Fruit fly (Drosophila melanogaster) whole organism, larva: ENCODE measurements around the gene CG4066.

ENCODE experiments used
- noc ChIP-seq: fragments of 200-800 bp; sonication (Bioruptor generic); optimal IDR thresholded peaks from 3 replicates; lab custom pipeline; 2019; ENCODE audit warnings: missing biosample characterization, mild to moderate bottlenecking, missing genetic modification characterization, moderate library complexity

CG4066 gene

DNA sequence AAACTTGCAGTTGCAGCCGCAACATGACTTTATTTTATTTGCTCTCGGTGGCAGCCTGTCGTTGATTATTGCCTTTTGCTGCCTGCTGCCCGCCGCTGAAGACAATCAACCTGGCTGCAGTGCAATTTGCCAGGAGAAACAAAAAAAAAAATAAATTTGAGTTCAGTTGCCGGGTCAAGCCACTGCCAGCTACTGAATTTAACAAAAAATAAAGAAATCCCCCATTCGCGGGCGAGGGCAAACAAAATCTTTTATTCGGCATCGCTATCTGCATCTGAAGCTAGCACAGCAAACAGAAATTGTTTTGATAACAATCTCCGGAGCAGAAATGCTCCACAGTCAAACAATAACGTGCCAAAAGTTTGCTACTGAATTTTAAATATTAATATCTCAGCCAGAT lies 6.2 kb downstream of the CG4066 start:
- no peak for TF ChIP-seq noc (tag; lab: Kevin White, UChicago)

DNA sequence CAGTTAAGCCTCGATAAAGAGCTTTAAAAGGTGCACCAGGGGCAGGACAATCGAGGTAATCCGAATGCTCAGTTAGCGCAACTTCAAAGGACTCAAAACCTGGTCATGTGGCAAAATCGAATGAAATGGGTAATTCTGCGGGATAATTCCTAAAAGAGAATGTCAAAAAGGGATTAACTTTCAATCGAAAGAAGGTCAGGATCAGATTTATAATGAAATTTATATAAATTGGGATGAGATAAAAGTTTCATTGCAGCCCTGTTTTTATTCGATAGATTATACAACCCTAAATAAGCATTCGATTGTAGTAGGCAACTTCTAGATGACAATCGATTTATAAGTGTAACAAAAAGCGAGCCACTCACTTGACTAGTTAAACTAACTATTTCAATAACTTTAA lies 12.1 kb downstream of the CG4066 start, which contains the start of gene CG10013:
CG10013 (plus strand) TSS at position 301 of the 400 bp plus-strand sequence.
- TF ChIP-seq noc (tag; lab: Kevin White, UChicago) = no peak

dm6 chr3R:12326855-12327254 lies 15.7 kb downstream of the CG4066 start:
- TF ChIP-seq noc (tag; lab: Kevin White, UChicago) = no peak

- TF ChIP-seq noc (tag; lab: Kevin White, UChicago) = no peak
Measured at dm6 chr3R:12329827-12330226, 18.7 kb downstream of the CG4066 start.

dm6 chr3R:12341374-12341773 lies 30.2 kb downstream of the CG4066 start, which contains the start of gene Sgsf:
TSS of gene Sgsf (plus strand) at chr3R:12341674.
- TF ChIP-seq noc (tag; lab: Kevin White, UChicago) = no peak

DNA sequence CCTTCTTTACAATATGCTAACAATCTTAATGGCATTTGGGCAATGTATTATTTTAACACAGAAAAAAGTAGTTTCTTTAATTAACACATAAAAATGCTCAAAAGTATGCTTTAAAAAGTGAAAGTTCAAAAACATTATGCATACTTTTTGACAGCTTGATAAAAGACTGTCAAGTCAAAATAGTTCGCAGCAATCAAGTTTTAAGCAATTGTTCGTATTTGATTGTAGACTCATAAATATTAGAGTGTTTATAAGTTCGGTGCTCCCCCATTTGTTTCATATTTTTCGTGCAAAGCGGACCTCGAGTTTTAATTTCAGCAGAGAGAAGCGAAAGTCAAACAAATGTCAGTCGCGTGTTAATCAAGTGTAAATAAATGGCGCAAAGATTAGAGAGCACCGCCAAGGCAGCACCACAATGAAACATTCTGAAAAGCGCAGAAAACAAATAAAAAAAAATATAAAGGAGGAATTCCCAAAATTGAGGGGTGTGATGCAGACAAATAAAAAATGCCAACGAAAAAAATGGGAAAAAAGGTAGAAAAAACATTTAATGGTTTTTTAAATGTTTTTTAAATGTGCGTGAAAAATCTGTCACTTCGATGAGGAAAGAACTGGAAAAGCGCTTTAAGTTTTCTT lies 33.9 kb downstream of the CG4066 start:
- no peak for TF ChIP-seq noc (tag; lab: Kevin White, UChicago)

DNA sequence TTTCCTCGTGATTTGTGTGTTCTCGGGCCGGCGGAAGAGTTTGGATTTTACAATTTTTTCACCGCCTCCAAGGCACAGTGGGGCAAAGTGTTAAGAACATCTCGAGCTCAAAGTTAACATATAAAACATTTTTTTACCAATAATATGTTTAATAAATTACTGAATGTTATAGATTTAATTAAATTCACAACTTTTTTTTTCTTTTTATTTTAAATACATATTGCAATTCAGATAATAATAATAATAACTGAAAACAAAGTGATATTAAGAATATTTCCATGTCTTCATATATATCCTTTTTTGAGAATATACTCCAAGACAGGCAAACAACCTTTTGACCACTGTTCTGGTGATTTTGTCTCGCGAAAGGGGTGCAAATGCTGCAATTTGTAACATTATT lies 34.8 kb downstream of the CG4066 start:
- TF ChIP-seq noc (tag; lab: Kevin White, UChicago) = no peak

- no peak for TF ChIP-seq noc (tag; lab: Kevin White, UChicago)
Measured at dm6 chr3R:12347659-12348058, 36.5 kb downstream of the CG4066 start.

DNA sequence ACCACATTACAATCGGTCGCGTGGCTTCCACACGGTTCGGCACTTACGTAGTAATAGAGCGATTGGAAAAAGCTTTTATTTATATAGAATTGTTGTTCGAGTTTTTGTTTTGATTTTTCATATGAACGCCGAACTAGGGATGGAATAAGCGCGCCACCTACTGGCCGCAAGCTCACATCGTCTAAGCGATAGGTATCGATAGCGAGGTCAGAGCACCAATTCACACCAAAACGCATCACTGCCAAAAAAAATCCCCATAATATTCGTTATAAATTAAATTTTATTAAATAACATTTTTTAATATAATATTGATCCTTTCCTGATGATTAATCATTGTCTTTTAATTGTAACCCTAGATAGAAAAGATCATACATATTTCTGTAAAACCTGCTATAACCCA lies 39.3 kb downstream of the CG4066 start, which contains the start of gene CG10038:
CG10038 (minus strand) TSS at position 148 of the 400 bp plus-strand sequence.
- no peak for TF ChIP-seq noc (tag; lab: Kevin White, UChicago)

DNA sequence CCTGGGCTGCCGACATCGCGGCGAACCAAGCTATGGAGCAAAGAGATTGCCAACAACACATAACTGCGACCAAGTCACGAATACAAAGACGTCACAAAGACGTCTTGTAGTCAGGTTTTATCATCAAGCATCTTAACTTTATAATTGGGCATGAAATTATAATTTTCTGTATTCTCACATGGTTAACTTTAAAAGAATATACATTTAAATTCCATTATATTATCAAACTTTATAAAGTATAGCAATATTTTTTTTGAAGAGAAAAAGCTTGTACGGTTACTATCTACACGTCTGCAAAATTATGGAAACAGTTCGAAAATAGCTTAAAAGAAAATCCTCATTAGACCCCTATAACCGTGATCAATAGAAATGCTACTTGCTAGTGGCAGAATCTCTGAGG lies 40.9 kb downstream of the CG4066 start, which contains the start of gene CG10041:
CG10041 (minus strand) TSS at position 101 of the 400 bp plus-strand sequence.
- TF ChIP-seq noc (tag; lab: Kevin White, UChicago) = no peak

DNA sequence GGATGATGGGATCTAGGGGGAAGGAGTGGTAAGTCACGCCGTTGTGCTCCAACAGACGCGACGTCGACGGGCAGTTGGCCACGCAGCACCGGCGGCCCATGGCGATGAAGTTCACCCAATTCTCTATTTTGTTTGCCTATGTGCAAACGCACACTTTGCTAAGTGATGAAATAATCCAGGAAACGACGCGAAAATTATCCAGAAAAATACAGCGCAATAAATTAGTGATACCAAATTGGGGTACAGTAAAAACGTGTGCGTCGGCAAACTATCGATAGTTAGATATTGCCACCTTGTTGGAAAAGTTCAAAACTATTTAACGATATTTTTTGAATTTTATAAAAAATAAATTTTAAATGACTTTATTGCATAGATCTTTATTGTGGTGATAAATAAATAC lies 44.9 kb downstream of the CG4066 start, which contains the start of gene MBD-R2:
MBD-R2 (minus strand) TSS at position 222 of the 400 bp plus-strand sequence.
- TF ChIP-seq noc (tag; lab: Kevin White, UChicago) = no peak

dm6 chr3R:12359837-12360236 lies 48.7 kb downstream of the CG4066 start, which contains the start of gene CG4115:
TSS of gene CG4115 (plus strand) at chr3R:12360008.
- TF ChIP-seq noc (tag; lab: Kevin White, UChicago) = no peak

DNA sequence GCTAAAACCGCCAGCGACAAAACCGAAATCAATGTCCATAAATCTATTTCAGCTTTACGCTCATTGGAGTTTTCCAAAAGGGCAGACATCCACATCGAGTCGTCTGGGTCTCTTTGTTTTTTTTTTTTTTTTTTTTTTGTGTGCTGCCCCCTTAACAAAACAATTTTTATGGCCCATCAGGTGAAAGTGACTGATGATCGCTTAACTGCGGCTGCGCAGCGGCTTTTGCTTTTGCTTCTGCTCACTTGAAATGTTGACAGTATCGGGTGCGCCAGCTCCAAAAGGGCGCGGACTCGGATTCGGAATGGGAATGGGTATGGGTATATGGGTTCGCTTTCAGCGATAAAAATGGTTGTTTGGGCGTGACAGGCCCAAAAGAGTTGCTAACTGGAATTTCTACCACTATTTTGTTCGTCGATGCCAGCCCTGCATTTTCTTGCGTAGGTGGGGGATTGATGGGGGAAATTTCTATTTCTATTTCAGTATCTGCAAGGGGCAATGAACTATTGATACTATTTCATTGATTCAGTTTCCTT lies 50.9 kb downstream of the CG4066 start:
- no peak for TF ChIP-seq noc (tag; lab: Kevin White, UChicago)
